Fruit fly (Drosophila melanogaster) whole organism, prepupa: ENCODE results near the gene nbs.

ENCODE experiments used
- CG10669 ChIP-seq: fragments of 200-800 bp; sonication (Bioruptor generic); optimal IDR thresholded peaks from 3 replicates; lab custom pipeline; 2018; ENCODE audit warnings: missing biosample characterization, mild to moderate bottlenecking, missing genetic modification characterization, moderate library complexity
- CG11762 ChIP-seq: fragments of 200-800 bp; sonication (Bioruptor generic); optimal IDR thresholded peaks from 3 replicates; lab custom pipeline; 2016; ENCODE audit warnings: missing biosample characterization, missing genetic modification characterization; ENCODE audit not compliant: insufficient read depth
- CG1621 ChIP-seq: fragments of 200-800 bp; sonication (Bioruptor generic); optimal IDR thresholded peaks from 3 replicates; lab custom pipeline; 2018; ENCODE audit warnings: missing biosample characterization, mild to moderate bottlenecking, missing genetic modification characterization
- CG16779 ChIP-seq: fragments of 200-800 bp; sonication (Bioruptor generic); optimal IDR thresholded peaks from 3 replicates; lab custom pipeline; 2017; ENCODE audit warnings: missing biosample characterization, mild to moderate bottlenecking, missing genetic modification characterization
- CG3032 ChIP-seq: fragments of 200-800 bp; optimal IDR thresholded peaks from 2 replicates; lab custom pipeline; 2019; ENCODE audit warnings: missing biosample characterization, mild to moderate bottlenecking, missing genetic modification characterization, moderate library complexity
- CG32006 ChIP-seq: fragments of 200-800 bp; sonication (Bioruptor generic); optimal IDR thresholded peaks from 3 replicates; lab custom pipeline; 2017; ENCODE audit warnings: missing biosample characterization, mild to moderate bottlenecking, missing genetic modification characterization
- CG3919 ChIP-seq: fragments of 200-800 bp; sonication (Bioruptor generic); optimal IDR thresholded peaks from 3 replicates; lab custom pipeline; 2016; ENCODE audit warnings: missing biosample characterization, missing genetic modification characterization
- CG6163 ChIP-seq: fragments of 200-800 bp; sonication (Bioruptor generic); IDR thresholded peaks from 3 replicates; pipeline ENCODE4 v1.3.6; 2022; ENCODE audit warnings: missing biosample characterization, missing genetic modification characterization
- CG7368 ChIP-seq: fragments of 200-800 bp; sonication (Bioruptor generic); optimal IDR thresholded peaks from 3 replicates; lab custom pipeline; 2016; ENCODE audit warnings: missing biosample characterization, missing genetic modification characterization
- CG8319 ChIP-seq: fragments of 200-800 bp; sonication (Bioruptor generic); optimal IDR thresholded peaks from 3 replicates; lab custom pipeline; 2016; ENCODE audit warnings: missing biosample characterization, missing genetic modification characterization
- CG8632 ChIP-seq: fragments of 200-800 bp; sonication (Bioruptor generic); optimal IDR thresholded peaks from 3 replicates; lab custom pipeline; 2016; ENCODE audit warnings: missing biosample characterization, missing genetic modification characterization
- Eip78C ChIP-seq: fragments of 200-800 bp; sonication (Bioruptor generic); peaks from one replicate; lab custom pipeline; 2016; ENCODE audit warnings: missing biosample characterization, missing genetic modification characterization
- Eip93F ChIP-seq: fragments of 200-800 bp; sonication (Bioruptor generic); optimal IDR thresholded peaks from 2 replicates; lab custom pipeline; 2016; ENCODE audit warnings: missing biosample characterization, mild to moderate bottlenecking, missing genetic modification characterization
- Ets21C ChIP-seq: fragments of 200-800 bp; sonication (Bioruptor generic); optimal IDR thresholded peaks from 3 replicates; lab custom pipeline; 2016; ENCODE audit warnings: missing biosample characterization, missing genetic modification characterization
- Hr38 ChIP-seq: sonication (Bioruptor generic); optimal IDR thresholded peaks from 2 replicates; lab custom pipeline; 2016; ENCODE audit warnings: missing biosample characterization, missing genetic modification characterization
- Hr39 ChIP-seq: fragments of 200-800 bp; sonication (Bioruptor generic); optimal IDR thresholded peaks from 2 replicates; lab custom pipeline; 2016; ENCODE audit warnings: missing biosample characterization, missing genetic modification characterization
- Hr4 ChIP-seq: fragments of 200-800 bp; sonication (Bioruptor generic); optimal IDR thresholded peaks from 3 replicates; lab custom pipeline; 2016; ENCODE audit warnings: missing biosample characterization, missing genetic modification characterization
- Lpt ChIP-seq: fragments of 200-800 bp; sonication (Bioruptor generic); optimal IDR thresholded peaks from 3 replicates; lab custom pipeline; 2016; ENCODE audit warnings: missing biosample characterization, missing genetic modification characterization
- OdsH ChIP-seq: fragments of 200-800 bp; sonication (Bioruptor generic); optimal IDR thresholded peaks from 3 replicates; lab custom pipeline; 2016; ENCODE audit warnings: missing biosample characterization, missing genetic modification characterization
- Sox14 ChIP-seq: fragments of 200-800 bp; sonication (Bioruptor generic); optimal IDR thresholded peaks from 3 replicates; lab custom pipeline; 2016; ENCODE audit warnings: missing biosample characterization, missing genetic modification characterization
- achi ChIP-seq: fragments of 200-800 bp; sonication (Bioruptor generic); optimal IDR thresholded peaks from 3 replicates; lab custom pipeline; 2016; ENCODE audit warnings: missing biosample characterization, missing genetic modification characterization
- cyc ChIP-seq: fragments of 200-800 bp; sonication (Bioruptor generic); optimal IDR thresholded peaks from 3 replicates; lab custom pipeline; 2016; ENCODE audit warnings: missing biosample characterization, missing genetic modification characterization
- dsx ChIP-seq: fragments of 200-800 bp; optimal IDR thresholded peaks from 3 replicates; lab custom pipeline; 2019; ENCODE audit warnings: missing biosample characterization, mild to moderate bottlenecking, missing genetic modification characterization, moderate library complexity; ENCODE audit not compliant: poor library complexity, severe bottlenecking
- fd85E ChIP-seq: fragments of 200-800 bp; sonication (Bioruptor generic); optimal IDR thresholded peaks from 3 replicates; lab custom pipeline; 2016; ENCODE audit warnings: missing biosample characterization, missing genetic modification characterization
- fkh ChIP-seq: fragments of 200-800 bp; sonication (Bioruptor generic); optimal IDR thresholded peaks from 3 replicates; lab custom pipeline; 2017; ENCODE audit warnings: missing biosample characterization, mild to moderate bottlenecking, missing genetic modification characterization, moderate library complexity
- lz ChIP-seq: fragments of 200-800 bp; sonication (Bioruptor generic); optimal IDR thresholded peaks from 3 replicates; lab custom pipeline; 2016; ENCODE audit warnings: missing biosample characterization, missing genetic modification characterization
- net ChIP-seq: fragments of 200-800 bp; sonication (Bioruptor generic); optimal IDR thresholded peaks from 3 replicates; lab custom pipeline; 2016; ENCODE audit warnings: missing biosample characterization, missing genetic modification characterization
- spab ChIP-seq: fragments of 200-800 bp; sonication (Bioruptor generic); optimal IDR thresholded peaks from 2 replicates; lab custom pipeline; 2017; ENCODE audit warnings: missing biosample characterization, mild to moderate bottlenecking, missing genetic modification characterization, missing genetic modification reagents
- ss ChIP-seq, 2 experiments: fragments of 200-800 bp; sonication (Bioruptor generic); optimal IDR thresholded peaks; 2 replicates in 1 of 2; 3 replicates in 1 of 2; lab custom pipeline; 2017 to 2018; ENCODE audit warnings: mild to moderate bottlenecking in 2 of 2, missing biosample characterization in 2 of 2, missing genetic modification characterization in 2 of 2, moderate library complexity in 1 of 2
- svp ChIP-seq: fragments of 200-800 bp; sonication (Bioruptor generic); peaks from one replicate; lab custom pipeline; 2016; ENCODE audit warnings: missing biosample characterization, missing genetic modification characterization
- topi ChIP-seq: fragments of 200-800 bp; sonication (Bioruptor generic); optimal IDR thresholded peaks from 3 replicates; lab custom pipeline; 2016; ENCODE audit warnings: missing biosample characterization, missing genetic modification characterization
- vri ChIP-seq: fragments of 200-800 bp; sonication (Bioruptor generic); optimal IDR thresholded peaks from 3 replicates; lab custom pipeline; 2016; ENCODE audit warnings: missing biosample characterization, mild to moderate bottlenecking, missing genetic modification characterization

The nbs gene

dm6 chr3L:9674300-9674699 is 48.7 kb downstream of the nbs start:
- TF ChIP-seq lz (GFP tag; lab: Kevin White, UChicago) (no peak), topi (GFP tag; lab: Kevin White, UChicago) (no peak), fd85E (GFP tag; lab: Kevin White, UChicago) (no peak), dsx (GFP tag; lab: Kevin White, UChicago) (no peak), CG10669 (GFP tag; lab: Kevin White, UChicago) (no peak), CG6163 (GFP tag; lab: Robert Waterston, UW) (no peak), vri (GFP tag; lab: Kevin White, UChicago) (peak; percentile 95), Eip93F (GFP tag; lab: Kevin White, UChicago) (peak; percentile 61)

- TF ChIP-seq Eip78C (GFP tag; lab: Kevin White, UChicago) = no peak
- TF ChIP-seq CG3032 (tag; lab: Kevin White, UChicago) = no peak
- TF ChIP-seq Eip93F (GFP tag; lab: Kevin White, UChicago) = peak; percentile 54
- TF ChIP-seq Hr39 (GFP tag; lab: Kevin White, UChicago) = no peak
- no peak for TF ChIP-seq CG8319
- no peak for TF ChIP-seq achi (GFP tag; lab: Kevin White, UChicago)
- no peak for TF ChIP-seq Hr38
- TF ChIP-seq Hr4 (GFP tag; lab: Kevin White, UChicago) = no peak
- no peak for TF ChIP-seq CG16779
- TF ChIP-seq Lpt (GFP tag; lab: Kevin White, UChicago) = no peak
- no peak for TF ChIP-seq CG8632 (GFP tag; lab: Kevin White, UChicago)
- no peak for TF ChIP-seq CG10669 (GFP tag; lab: Kevin White, UChicago)
- no peak for TF ChIP-seq ss (GFP tag; optimal IDR thresholded peaks at IDR 0.05; lab: Kevin White, UChicago)
- no peak for TF ChIP-seq Ets21C
- no peak for TF ChIP-seq cyc (GFP tag; lab: Kevin White, UChicago)
- TF ChIP-seq CG1621 (tag; lab: Kevin White, UChicago) = no peak
- TF ChIP-seq CG7368 (GFP tag; lab: Kevin White, UChicago) = no peak
- no peak for TF ChIP-seq CG3919 (GFP tag; lab: Kevin White, UChicago)
- no peak for TF ChIP-seq fkh (GFP tag; lab: Kevin White, UChicago)
- peak; percentile 87 for TF ChIP-seq Sox14 (GFP tag; lab: Kevin White, UChicago)
- TF ChIP-seq CG11762 = no peak
- no peak for TF ChIP-seq CG6163 (GFP tag; lab: Robert Waterston, UW)
- TF ChIP-seq vri (GFP tag; lab: Kevin White, UChicago) = peak; percentile 96
- TF ChIP-seq OdsH = no peak
- TF ChIP-seq svp (GFP tag; lab: Kevin White, UChicago) = peak; percentile 48
- no peak for TF ChIP-seq topi (GFP tag; lab: Kevin White, UChicago)
- TF ChIP-seq spab (GFP tag; lab: Kevin White, UChicago) = no peak
- no peak for TF ChIP-seq net (GFP tag; lab: Kevin White, UChicago)
- TF ChIP-seq CG32006 (GFP tag; lab: Kevin White, UChicago) = no peak
Measured at dm6 chr3L:9671372-9671771, 51.6 kb downstream of the nbs start.
